Worm (Caenorhabditis elegans) whole organism, L4 larva: ENCODE measurements around the gene T05H10.8.

Source experiments
- F10B5.3 ChIP-seq: sonication (generic microtip); optimal IDR thresholded peaks from 2 replicates; lab custom pipeline; 2016; ENCODE audit warnings: mild to moderate bottlenecking, missing genetic modification characterization, missing compliant biosample characterization
- F44E2.7 ChIP-seq: fragments of 200-800 bp; sonication (Bioruptor generic); IDR thresholded peaks from 2 replicates; pipeline ENCODE4 v2.1.2; 2022; ENCODE audit warnings: missing genetic modification characterization, missing compliant biosample characterization
- T20F7.1 ChIP-seq: fragments of 200-800 bp; sonication (Bioruptor generic); optimal IDR thresholded peaks from 2 replicates; lab custom pipeline; 2018; ENCODE audit warnings: mild to moderate bottlenecking, missing genetic modification characterization, missing compliant biosample characterization
- T26A8.4 ChIP-seq: fragments of 200-800 bp; sonication (Bioruptor generic); IDR thresholded peaks from 2 replicates; pipeline ENCODE4 v1.3.6; 2022; ENCODE audit warnings: missing genetic modification characterization, missing compliant biosample characterization
- Y105C5A.15 ChIP-seq: fragments of 200-800 bp; sonication (Bioruptor generic); IDR thresholded peaks from 2 replicates; pipeline ENCODE4 v1.3.6; 2022; ENCODE audit warnings: missing genetic modification characterization, missing compliant biosample characterization
- Y48G9A.11 ChIP-seq: fragments of 200-800 bp; sonication (Bioruptor generic); IDR thresholded peaks from 2 replicates; pipeline ENCODE4 v1.3.6; 2022; ENCODE audit warnings: missing genetic modification reagents, missing genetic modification characterization, missing compliant biosample characterization
- ZK337.2 ChIP-seq: fragments of 200-800 bp; sonication (Bioruptor generic); IDR thresholded peaks from 2 replicates; pipeline ENCODE4 v1.3.6; 2022; ENCODE audit warnings: missing genetic modification reagents, missing genetic modification characterization, missing compliant biosample characterization
- arid-1 ChIP-seq: fragments of 200-800 bp; sonication (Bioruptor generic); conservative IDR thresholded peaks from 2 replicates; pipeline ENCODE4 v1.3.6; 2022; ENCODE audit warnings: missing genetic modification reagents, missing genetic modification characterization, missing compliant biosample characterization
- ceh-28 ChIP-seq: fragments of 150-350 bp; optimal IDR thresholded peaks from 2 replicates; lab custom pipeline; 2014; ENCODE audit warnings: missing biosample characterization, missing genetic modification reagents, missing genetic modification characterization
- ceh-32 ChIP-seq: sonication (generic microtip); optimal IDR thresholded peaks from 2 replicates; lab custom pipeline; 2016; ENCODE audit warnings: mild to moderate bottlenecking, missing genetic modification characterization, missing compliant biosample characterization; ENCODE audit not compliant: poor library complexity
- ceh-82 ChIP-seq: sonication (generic microtip); optimal IDR thresholded peaks from 2 replicates; lab custom pipeline; 2017; ENCODE audit warnings: missing biosample characterization, missing genetic modification characterization
- daf-12 ChIP-seq: fragments of 150-350 bp; optimal IDR thresholded peaks from 2 replicates; lab custom pipeline; 2014; ENCODE audit warnings: missing biosample characterization, missing genetic modification reagents, missing genetic modification characterization
- dmd-6 ChIP-seq: fragments of 200-800 bp; sonication (Bioruptor generic); IDR thresholded peaks from 2 replicates; pipeline ENCODE4 v1.3.6; 2022; ENCODE audit warnings: missing genetic modification reagents, missing genetic modification characterization, missing compliant biosample characterization
- dmd-8 ChIP-seq: fragments of 200-800 bp; sonication (Bioruptor generic); IDR thresholded peaks from 2 replicates; pipeline ENCODE4 v1.3.6; 2022; ENCODE audit warnings: missing genetic modification characterization, missing compliant biosample characterization
- dmd-9 ChIP-seq: fragments of 200-800 bp; sonication (Bioruptor generic); IDR thresholded peaks from 2 replicates; pipeline ENCODE4 v1.3.6; 2022; ENCODE audit warnings: missing genetic modification reagents, missing genetic modification characterization, missing compliant biosample characterization
- duxl-1 ChIP-seq: sonication (generic microtip); optimal IDR thresholded peaks from 2 replicates; lab custom pipeline; 2016; ENCODE audit warnings: mild to moderate bottlenecking, missing genetic modification characterization, moderate library complexity, missing compliant biosample characterization; ENCODE audit not compliant: poor library complexity
- dve-1 ChIP-seq: sonication (generic microtip); optimal IDR thresholded peaks from 2 replicates; lab custom pipeline; 2017; ENCODE audit warnings: antibody characterized with exemption, mild to moderate bottlenecking, missing genetic modification characterization, missing compliant biosample characterization; ENCODE audit not compliant: insufficient read depth
- egl-43 ChIP-seq: fragments of 200-800 bp; sonication (Bioruptor generic); IDR thresholded peaks from 2 replicates; pipeline ENCODE4 v1.3.6; 2022; ENCODE audit warnings: missing genetic modification reagents, missing genetic modification characterization, missing compliant biosample characterization
- fos-1 ChIP-seq: fragments of 150-350 bp; optimal IDR thresholded peaks from 2 replicates; lab custom pipeline; 2014; ENCODE audit warnings: missing biosample characterization, missing genetic modification characterization
- gei-8 ChIP-seq: fragments of 200-800 bp; sonication (Bioruptor generic); optimal IDR thresholded peaks from 2 replicates; lab custom pipeline; 2018; ENCODE audit warnings: mild to moderate bottlenecking, missing genetic modification characterization, missing compliant biosample characterization
- hlh-30 ChIP-seq: sonication (generic microtip); optimal IDR thresholded peaks from 2 replicates; lab custom pipeline; 2017; ENCODE audit warnings: antibody characterized with exemption, mild to moderate bottlenecking, missing genetic modification characterization, missing compliant biosample characterization; ENCODE audit not compliant: insufficient read depth
- hmg-1.1 ChIP-seq: fragments of 200-800 bp; sonication (Bioruptor generic); IDR thresholded peaks from 2 replicates; pipeline ENCODE4 v1.3.6; 2022; ENCODE audit warnings: missing genetic modification reagents, missing genetic modification characterization, missing compliant biosample characterization
- jun-1 ChIP-seq: fragments of 150-350 bp; optimal IDR thresholded peaks from 2 replicates; lab custom pipeline; 2014; ENCODE audit warnings: missing biosample characterization, missing genetic modification reagents, missing genetic modification characterization
- lin-1 ChIP-seq: fragments of 200-800 bp; sonication (Bioruptor generic); IDR thresholded peaks from 2 replicates; pipeline ENCODE4 v1.3.6; 2022; ENCODE audit warnings: missing genetic modification reagents, missing genetic modification characterization, missing compliant biosample characterization
- lin-13 ChIP-seq: fragments of 150-350 bp; optimal IDR thresholded peaks from 2 replicates; lab custom pipeline; 2014; ENCODE audit warnings: missing biosample characterization, missing genetic modification reagents, missing genetic modification characterization
- lin-29 ChIP-seq: fragments of 200-800 bp; sonication (Bioruptor generic); IDR thresholded peaks from 2 replicates; pipeline ENCODE4 v1.3.6; 2022; ENCODE audit warnings: missing genetic modification reagents, missing genetic modification characterization, missing compliant biosample characterization
- lin-38 ChIP-seq: fragments of 200-800 bp; sonication (Bioruptor generic); IDR thresholded peaks from 2 replicates; pipeline ENCODE4 v1.3.6; 2022; ENCODE audit warnings: missing genetic modification reagents, missing genetic modification characterization, missing compliant biosample characterization
- lin-39 ChIP-seq: fragments of 150-350 bp; optimal IDR thresholded peaks from 2 replicates; lab custom pipeline; 2014; ENCODE audit warnings: missing biosample characterization, missing genetic modification reagents, missing genetic modification characterization
- lir-3 ChIP-seq: sonication (generic microtip); optimal IDR thresholded peaks from 2 replicates; lab custom pipeline; 2016; ENCODE audit warnings: mild to moderate bottlenecking, missing genetic modification characterization, missing compliant biosample characterization
- madf-5 ChIP-seq, 2 experiments: fragments of 200-800 bp; sonication (Bioruptor generic); IDR thresholded peaks; 2 replicates each; pipeline ENCODE4 v1.3.6; 2022; ENCODE audit warnings: missing compliant biosample characterization in 2 of 2, missing genetic modification characterization in 2 of 2
- mdl-1 ChIP-seq, 2 experiments: fragments of 150-350 bp in 1 of 2; sonication (generic microtip) in 1 of 2; optimal IDR thresholded peaks; 2 replicates each; lab custom pipeline; 2014 to 2017; ENCODE audit warnings: missing biosample characterization in 2 of 2, missing genetic modification characterization in 2 of 2
- mdt-29 ChIP-seq: fragments of 200-800 bp; sonication (Bioruptor generic); IDR thresholded peaks from 2 replicates; pipeline ENCODE4 v1.3.6; 2022; ENCODE audit warnings: missing genetic modification reagents, missing genetic modification characterization, missing compliant biosample characterization
- mep-1 ChIP-seq: fragments of 150-350 bp; sonication (generic microtip); optimal IDR thresholded peaks from 3 replicates; lab custom pipeline; 2014; ENCODE audit warnings: missing biosample characterization, missing genetic modification characterization
- mxl-2 ChIP-seq: fragments of 200-800 bp; sonication (Bioruptor generic); conservative IDR thresholded peaks from 2 replicates; pipeline ENCODE4 v1.3.6; 2022; ENCODE audit warnings: missing genetic modification reagents, missing genetic modification characterization, missing compliant biosample characterization
- nhr-10 ChIP-seq: fragments of 150-350 bp; optimal IDR thresholded peaks from 2 replicates; lab custom pipeline; 2014; ENCODE audit warnings: missing biosample characterization, missing genetic modification characterization
- nhr-102 ChIP-seq: sonication (generic microtip); optimal IDR thresholded peaks from 2 replicates; lab custom pipeline; 2016; ENCODE audit warnings: mild to moderate bottlenecking, missing genetic modification characterization, moderate library complexity, missing compliant biosample characterization
- nhr-111 ChIP-seq: fragments of 200-800 bp; sonication (Bioruptor generic); optimal IDR thresholded peaks from 2 replicates; lab custom pipeline; 2018; ENCODE audit warnings: mild to moderate bottlenecking, missing genetic modification characterization, missing compliant biosample characterization
- nhr-237 ChIP-seq: sonication (generic microtip); optimal IDR thresholded peaks from 2 replicates; lab custom pipeline; 2017; ENCODE audit warnings: missing biosample characterization, missing genetic modification characterization
- nhr-42 ChIP-seq: fragments of 200-800 bp; sonication (Bioruptor generic); IDR thresholded peaks from 2 replicates; pipeline ENCODE4 v1.3.6; 2022; ENCODE audit warnings: missing genetic modification characterization, missing compliant biosample characterization
- nhr-6 ChIP-seq: fragments of 150-350 bp; optimal IDR thresholded peaks from 2 replicates; lab custom pipeline; 2014; ENCODE audit warnings: missing biosample characterization, missing genetic modification characterization
- nhr-76 ChIP-seq: fragments of 150-350 bp; optimal IDR thresholded peaks from 2 replicates; lab custom pipeline; 2014; ENCODE audit warnings: missing biosample characterization, missing genetic modification characterization
- nhr-77 ChIP-seq: fragments of 150-350 bp; optimal IDR thresholded peaks from 2 replicates; lab custom pipeline; 2014; ENCODE audit warnings: missing biosample characterization, missing genetic modification characterization
- pqm-1 ChIP-seq: sonication (generic microtip); optimal IDR thresholded peaks from 2 replicates; lab custom pipeline; 2017; ENCODE audit warnings: missing biosample characterization, missing genetic modification characterization
- rbr-2 ChIP-seq: sonication (generic microtip); optimal IDR thresholded peaks from 2 replicates; lab custom pipeline; 2016; ENCODE audit warnings: missing genotype, missing genetic modification characterization, missing compliant biosample characterization
- sdz-12 ChIP-seq: fragments of 200-800 bp; sonication (Bioruptor generic); optimal IDR thresholded peaks from 2 replicates; lab custom pipeline; 2018; ENCODE audit warnings: mild to moderate bottlenecking, missing genetic modification characterization, missing compliant biosample characterization
- set-16 ChIP-seq: fragments of 200-800 bp; sonication (Bioruptor generic); IDR thresholded peaks from 2 replicates; pipeline ENCODE4 v1.3.6; 2022; ENCODE audit warnings: missing genetic modification reagents, missing genetic modification characterization, missing compliant biosample characterization
- skn-1 ChIP-seq: fragments of 150-350 bp; optimal IDR thresholded peaks from 2 replicates; lab custom pipeline; 2014; ENCODE audit warnings: missing biosample characterization, missing genetic modification characterization
- snpc-4 ChIP-seq: fragments of 150-350 bp; optimal IDR thresholded peaks from 2 replicates; lab custom pipeline; 2014; ENCODE audit warnings: missing biosample characterization, missing genetic modification characterization
- vab-7 ChIP-seq: fragments of 200-800 bp; sonication (Bioruptor generic); IDR thresholded peaks from 2 replicates; pipeline ENCODE4 v1.3.6; 2022; ENCODE audit warnings: missing genetic modification reagents, missing genetic modification characterization, missing compliant biosample characterization
- zag-1 ChIP-seq: fragments of 150-350 bp; optimal IDR thresholded peaks from 2 replicates; lab custom pipeline; 2014; ENCODE audit warnings: missing biosample characterization, missing genetic modification characterization
- zip-11 ChIP-seq: fragments of 200-800 bp; sonication (Bioruptor generic); IDR thresholded peaks from 2 replicates; pipeline ENCODE4 v1.3.6; 2022; ENCODE audit warnings: missing genetic modification characterization, missing compliant biosample characterization
- zip-2 ChIP-seq: fragments of 150-350 bp; optimal IDR thresholded peaks from 2 replicates; lab custom pipeline; 2014; ENCODE audit warnings: missing biosample characterization, missing genetic modification characterization

The T05H10.8 gene

DNA sequence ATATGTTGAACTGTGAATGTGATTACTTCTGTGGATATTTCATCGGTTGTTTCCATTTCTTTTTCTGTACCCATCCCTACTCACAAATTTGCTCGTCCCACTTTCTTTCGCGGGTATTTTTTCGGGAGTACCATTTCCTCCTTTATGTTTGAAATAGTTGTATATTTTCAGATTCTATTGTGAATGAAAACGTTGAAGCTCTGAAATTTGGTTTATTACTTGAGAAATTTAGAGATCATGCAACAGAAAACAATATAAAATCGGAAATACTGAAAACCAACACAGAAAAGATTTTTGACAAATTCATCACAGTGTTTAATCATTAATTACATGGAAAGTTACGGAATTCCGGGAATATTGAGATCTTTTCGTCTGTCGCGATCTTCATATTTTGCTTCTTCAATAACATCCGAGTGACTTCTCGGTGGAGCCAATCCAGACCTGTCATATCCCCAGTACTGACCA is 38.3 kb upstream of the T05H10.8 start (continued):
- no peak for TF ChIP-seq F44E2.7 (GFP tag; lab: Robert Waterston, UW)
- TF ChIP-seq zag-1 (tag; lab: Kevin White, UChicago): no peak
- TF ChIP-seq fos-1 (tag; lab: Kevin White, UChicago): no peak
- no peak for TF ChIP-seq ceh-28 (tag; lab: Kevin White, UChicago)
- no peak for TF ChIP-seq dmd-9 (GFP tag; lab: Robert Waterston, UW)
- TF ChIP-seq mep-1 (tag; lab: Kevin White, UChicago): peak; percentile 8
- TF ChIP-seq egl-43: no peak
- TF ChIP-seq dmd-8 (GFP tag; lab: Robert Waterston, UW): no peak
- peak; percentile 13 for TF ChIP-seq dve-1 (tag; lab: Kevin White, UChicago)
- no peak for TF ChIP-seq lin-1
- no peak for TF ChIP-seq hlh-30 (tag; lab: Kevin White, UChicago)
- no peak for TF ChIP-seq nhr-111 (GFP tag; lab: Kevin White, UChicago)
- no peak for TF ChIP-seq jun-1
- TF ChIP-seq nhr-237 (tag; lab: Kevin White, UChicago): no peak
- no peak for TF ChIP-seq mdl-1 (tag; optimal IDR thresholded peaks at IDR 0.05; lab: Kevin White, UChicago)
- TF ChIP-seq ceh-32 (tag; lab: Kevin White, UChicago): no peak
- TF ChIP-seq vab-7 (GFP tag; lab: Robert Waterston, UW): no peak
- TF ChIP-seq nhr-102 (tag; lab: Kevin White, UChicago): no peak
- TF ChIP-seq arid-1 (GFP tag; lab: Robert Waterston, UW): 0 out of 2 replicates have a peak, but pooled peaks have one; percentile 3
- TF ChIP-seq lin-39 (tag; lab: Kevin White, UChicago): no peak
- no peak for TF ChIP-seq ZK337.2 (GFP tag; lab: Robert Waterston, UW)
- TF ChIP-seq mxl-2 (GFP tag; lab: Robert Waterston, UW): no peak
- TF ChIP-seq lin-13: no peak
- no peak for TF ChIP-seq snpc-4 (tag; lab: Kevin White, UChicago)
- TF ChIP-seq nhr-76: no peak
- TF ChIP-seq zip-11 (GFP tag; lab: Robert Waterston, UW): no peak
- 0 out of 2 replicates have a peak, but pooled peaks have one; percentile 48 for TF ChIP-seq T26A8.4 (GFP tag; lab: Robert Waterston, UW)
- no peak for TF ChIP-seq nhr-10 (tag; lab: Kevin White, UChicago)
- TF ChIP-seq ceh-82 (tag; lab: Kevin White, UChicago): no peak
- no peak for TF ChIP-seq zip-2 (tag; lab: Kevin White, UChicago)
- TF ChIP-seq madf-5 (GFP tag; IDR thresholded peaks at IDR 0.05; lab: Robert Waterston, UW): no peak
- TF ChIP-seq pqm-1 (tag; lab: Kevin White, UChicago): no peak
- 0 out of 2 replicates have a peak, but pooled peaks have one; percentile 18 for TF ChIP-seq Y48G9A.11 (GFP tag; lab: Robert Waterston, UW)
- no peak for TF ChIP-seq lin-29
- TF ChIP-seq gei-8 (GFP tag; lab: Kevin White, UChicago): peak; percentile 42
- peak; percentile 69 for TF ChIP-seq sdz-12 (GFP tag; lab: Kevin White, UChicago)
- no peak for TF ChIP-seq mdt-29
- no peak for TF ChIP-seq F10B5.3 (tag; lab: Kevin White, UChicago)
- no peak for TF ChIP-seq hmg-1.1
- no peak for TF ChIP-seq rbr-2
- no peak for TF ChIP-seq nhr-6 (tag; lab: Kevin White, UChicago)
- no peak for TF ChIP-seq duxl-1 (tag; lab: Kevin White, UChicago)
- no peak for TF ChIP-seq nhr-77
- TF ChIP-seq skn-1 (tag; lab: Kevin White, UChicago): no peak
- no peak for TF ChIP-seq dmd-6
- peak; percentile 7 for TF ChIP-seq T20F7.1 (GFP tag; lab: Kevin White, UChicago)
- TF ChIP-seq set-16: no peak
- TF ChIP-seq lin-38 (GFP tag; lab: Robert Waterston, UW): peak; percentile 27; the same call in 1 of the 2 replicates
- no peak for TF ChIP-seq lir-3 (tag; lab: Kevin White, UChicago)
- no peak for TF ChIP-seq daf-12
- no peak for TF ChIP-seq Y105C5A.15 (GFP tag; lab: Robert Waterston, UW)
- no peak for TF ChIP-seq nhr-42 (GFP tag; lab: Robert Waterston, UW)
